Fruit fly (Drosophila melanogaster) Kc167 (cell line): ENCODE data around the gene Bem46.

Experiments
- Myc ChIP-seq: fragments of >200 bp; optimal IDR thresholded peaks from 2 replicates; lab custom pipeline; 2017; ENCODE audit warnings: missing external identifiers
- Sin3A ChIP-seq: fragments of >200 bp; optimal IDR thresholded peaks from 2 replicates; lab custom pipeline; 2018; ENCODE audit warnings: missing external identifiers
- h ChIP-seq: fragments of >200 bp; optimal IDR thresholded peaks from 3 replicates; lab custom pipeline; 2018; ENCODE audit warnings: missing external identifiers
- insv ChIP-seq: fragments of >200 bp; optimal IDR thresholded peaks from 3 replicates; lab custom pipeline; 2018; ENCODE audit warnings: missing external identifiers
- psq ChIP-seq: fragments of >200 bp; optimal IDR thresholded peaks from 2 replicates; lab custom pipeline; 2017; ENCODE audit warnings: missing external identifiers
- ttk ChIP-seq: sonication (Bioruptor generic); optimal IDR thresholded peaks from 2 replicates; lab custom pipeline; 2017; ENCODE audit warnings: missing external identifiers

DNA sequence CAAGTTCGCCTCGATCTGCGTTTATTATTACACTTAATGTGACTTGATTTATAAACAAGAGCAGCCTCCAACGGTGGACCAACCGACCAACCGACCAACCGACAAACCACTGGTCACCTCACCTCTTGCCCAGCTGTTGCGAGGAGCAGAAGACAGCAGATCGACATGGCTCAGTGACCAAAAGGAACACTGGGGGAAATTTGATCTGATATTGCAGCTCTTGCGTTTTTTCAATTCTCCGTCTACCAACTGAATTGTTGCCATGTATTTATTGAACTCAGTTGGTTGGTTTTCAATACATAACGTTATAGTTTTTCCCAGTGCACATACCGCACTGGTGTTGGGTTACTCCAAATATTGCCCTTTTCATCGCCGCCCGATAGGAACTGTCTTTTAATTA is 16.7 kb downstream of the Bem46 start:
- TF ChIP-seq Myc (lab: Kevin White, UChicago): no peak
- no peak for TF ChIP-seq Sin3A (lab: Kevin White, UChicago)
- TF ChIP-seq h (lab: Kevin White, UChicago): no peak
- TF ChIP-seq ttk (lab: Kevin White, UChicago): no peak
- TF ChIP-seq insv (lab: Kevin White, UChicago): no peak
- no peak for TF ChIP-seq psq (lab: Kevin White, UChicago)
